Worm (Caenorhabditis elegans) whole organism, mixed stage, embryonic: ENCODE data around the gene Y45G5AM.4.

Experiments
- ceh-39 ChIP-seq: fragments of 150-350 bp; optimal IDR thresholded peaks from 2 replicates; lab custom pipeline; 2014; ENCODE audit warnings: missing biosample characterization, missing genetic modification characterization
- ces-1 ChIP-seq: fragments of 150-350 bp; optimal IDR thresholded peaks from 2 replicates; lab custom pipeline; 2014; ENCODE audit warnings: missing biosample characterization, missing genetic modification reagents, missing genetic modification characterization
- elt-3 ChIP-seq: fragments of 150-350 bp; optimal IDR thresholded peaks from 2 replicates; lab custom pipeline; 2014; ENCODE audit warnings: missing biosample characterization, missing genetic modification characterization
- ham-2 ChIP-seq: fragments of 200-800 bp; sonication (Bioruptor generic); optimal IDR thresholded peaks from 2 replicates; lab custom pipeline; 2018; ENCODE audit warnings: mild to moderate bottlenecking, missing genetic modification characterization, missing compliant biosample characterization
- hlh-1 ChIP-seq: fragments of 150-350 bp; optimal IDR thresholded peaks from 2 replicates; lab custom pipeline; 2014; ENCODE audit warnings: missing biosample characterization, missing genetic modification reagents, missing genetic modification characterization
- lin-13 ChIP-seq: fragments of 150-350 bp; optimal IDR thresholded peaks from 2 replicates; lab custom pipeline; 2014; ENCODE audit warnings: missing biosample characterization, missing genetic modification characterization
- lsy-2 ChIP-seq: fragments of 150-350 bp; optimal IDR thresholded peaks from 2 replicates; lab custom pipeline; 2014; ENCODE audit warnings: missing biosample characterization, missing genetic modification characterization
- nhr-12 ChIP-seq: fragments of 150-350 bp; optimal IDR thresholded peaks from 2 replicates; lab custom pipeline; 2014; ENCODE audit warnings: missing biosample characterization, missing genetic modification characterization
- nhr-76 ChIP-seq: sonication (generic microtip); optimal IDR thresholded peaks from 2 replicates; lab custom pipeline; 2017; ENCODE audit warnings: missing biosample characterization, missing genetic modification characterization
- pha-4 ChIP-seq: fragments of 150-350 bp; optimal IDR thresholded peaks from 2 replicates; lab custom pipeline; 2018; ENCODE audit warnings: missing biosample characterization, missing genetic modification reagents, missing genetic modification characterization
- unc-39 ChIP-seq: fragments of 150-350 bp; optimal IDR thresholded peaks from 2 replicates; lab custom pipeline; 2014; ENCODE audit warnings: missing biosample characterization, missing genetic modification characterization
- unc-62 ChIP-seq: fragments of 150-350 bp; optimal IDR thresholded peaks from 2 replicates; lab custom pipeline; 2014; ENCODE audit warnings: missing biosample characterization, missing genetic modification reagents, missing genetic modification characterization

ce11 chrV:4199185-4199584, 36.2 kb downstream of the Y45G5AM.4 start, which contains the start of gene rpac-40:
- TF ChIP-seq hlh-1 (tag; lab: Kevin White, UChicago) (no peak), ceh-39 (tag; lab: Kevin White, UChicago) (no peak), elt-3 (tag; lab: Kevin White, UChicago) (no peak), unc-62 (GFP tag; lab: Kevin White, UChicago) (no peak), nhr-12 (tag; lab: Kevin White, UChicago) (no peak), nhr-76 (no peak), pha-4 (tag; lab: Kevin White, UChicago) (no peak), ces-1 (no peak), lsy-2 (no peak), ham-2 (GFP tag; lab: Kevin White, UChicago) (no peak), lin-13 (tag; lab: Kevin White, UChicago) (no peak), unc-39 (tag; lab: Kevin White, UChicago) (no peak)
